Worm (Caenorhabditis elegans): ENCODE data around the gene T26E4.3.
"Not testable (repeated sequence)": the region's sequence is repeated elsewhere in the genome, so short reads cannot be mapped to it uniquely, and the experiment has no call there.

Gene T26E4.3

ce11 chrV:15782494-15782893 is at the start of gene T26E4.3:
T26E4.3 (plus strand) TSS chrV:15782794.
- no peak for TF ChIP-seq ham-2 (GFP tag; optimal IDR thresholded peaks at IDR 0.05)
- TF ChIP-seq elt-3 (tag; optimal IDR thresholded peaks at IDR 0.05), result no peak

- TF ChIP-seq pha-4 (tag; optimal IDR thresholded peaks at IDR 0.05) (no peak), hlh-1 (tag; optimal IDR thresholded peaks at IDR 0.05) (no peak), sptf-1 (tag; optimal IDR thresholded peaks at IDR 0.05) (no peak), ceh-83 (GFP tag; optimal IDR thresholded peaks at IDR 0.05) (no peak), elt-1 (tag; optimal IDR thresholded peaks at IDR 0.05; ENCODE audit: borderline replicate concordance, insufficient read depth) (no peak), nhr-237 (tag; optimal IDR thresholded peaks at IDR 0.05) (no peak), cnd-1 (tag; optimal IDR thresholded peaks at IDR 0.05) (no peak), elt-3 (tag; optimal IDR thresholded peaks at IDR 0.05) (no peak), nhr-28 (tag; optimal IDR thresholded peaks at IDR 0.05) (no peak), lsy-2 (tag; optimal IDR thresholded peaks at IDR 0.05) (no peak), sem-2 (GFP tag; optimal IDR thresholded peaks at IDR 0.05) (no peak), unc-120 (tag; optimal IDR thresholded peaks at IDR 0.05; ENCODE audit: poor library complexity, severe bottlenecking) (no peak), unc-39 (tag; optimal IDR thresholded peaks at IDR 0.05) (no peak), ham-2 (GFP tag; optimal IDR thresholded peaks at IDR 0.05) (no peak), mls-2 (tag; optimal IDR thresholded peaks at IDR 0.05) (no peak), nhr-76 (tag; optimal IDR thresholded peaks at IDR 0.05) (no peak)
These were observed 49.6 kb upstream of the T26E4.3 start for ce11 chrV:15733020-15733419.

ce11 chrV:15733568-15733967 is 49.0 kb upstream of the T26E4.3 start, which contains the start of gene T23D5.3:
T23D5.3 (minus strand) TSS chrV:15733668.
- no peak for TF ChIP-seq ztf-11 (tag; optimal IDR thresholded peaks at IDR 0.05)

ce11 chrV:15735720-15736119 is 46.9 kb upstream of the T26E4.3 start, which contains the start of gene str-27:
str-27 (minus strand) TSS chrV:15735820.
- no peak for TF ChIP-seq ces-1 (GFP tag; optimal IDR thresholded peaks at IDR 0.05)
- no peak for TF ChIP-seq lin-13 (tag; optimal IDR thresholded peaks at IDR 0.05)
- no peak for TF ChIP-seq unc-39 (tag; optimal IDR thresholded peaks at IDR 0.05)

- TF ChIP-seq tbx-8 (GFP tag; optimal IDR thresholded peaks at IDR 0.05), result no peak
These were observed 40.7 kb upstream of the T26E4.3 start, which contains the start of gene str-18 for ce11 chrV:15741851-15742250. str-18 (minus strand) TSS chrV:15741951.

ce11 chrV:15744366-15744765 is 38.2 kb upstream of the T26E4.3 start, which contains the start of gene str-19:
str-19 (minus strand) TSS chrV:15744466.
- TF ChIP-seq ceh-39, lsy-2, unc-39 (tag; optimal IDR thresholded peaks at IDR 0.05): not testable (repeated sequence)

- TF ChIP-seq unc-39, nhr-76, ceh-39 (tag; optimal IDR thresholded peaks at IDR 0.05): not testable (repeated sequence)
These were observed 34.3 kb upstream of the T26E4.3 start, which contains the start of gene T23D5.8 for ce11 chrV:15748343-15748742. T23D5.8 (minus strand) TSS chrV:15748443.

ce11 chrV:15750130-15750529 is 32.5 kb upstream of the T26E4.3 start, which contains the start of gene str-6:
str-6 (minus strand) TSS chrV:15750230.
- no peak for TF ChIP-seq lsy-2 (tag; optimal IDR thresholded peaks at IDR 0.05)
- no peak for TF ChIP-seq mab-5 (tag; optimal IDR thresholded peaks at IDR 0.05)
- no peak for TF ChIP-seq ceh-43 (GFP tag; optimal IDR thresholded peaks at IDR 0.05)
- no peak for TF ChIP-seq snpc-4 (tag; optimal IDR thresholded peaks at IDR 0.05)
- TF ChIP-seq M03D4.4 (tag; optimal IDR thresholded peaks at IDR 0.05), result no peak
- TF ChIP-seq bed-3 (GFP tag; optimal IDR thresholded peaks at IDR 0.05), result no peak
- TF ChIP-seq elt-3 (tag; optimal IDR thresholded peaks at IDR 0.05), result no peak
- TF ChIP-seq nhr-76 (tag; optimal IDR thresholded peaks at IDR 0.05), result no peak
- no peak for TF ChIP-seq lin-32 (GFP tag; optimal IDR thresholded peaks at IDR 0.05)
- TF ChIP-seq nhr-28 (tag; optimal IDR thresholded peaks at IDR 0.05), result no peak
- TF ChIP-seq cnd-1 (tag; optimal IDR thresholded peaks at IDR 0.05), result no peak
- TF ChIP-seq ces-1 (GFP tag; optimal IDR thresholded peaks at IDR 0.05), result no peak
- no peak for TF ChIP-seq ceh-83 (GFP tag; optimal IDR thresholded peaks at IDR 0.05)
- no peak for TF ChIP-seq tbx-8 (GFP tag; optimal IDR thresholded peaks at IDR 0.05)
